Fruit fly (Drosophila melanogaster): ENCODE data around the gene bigmax.

DNA sequence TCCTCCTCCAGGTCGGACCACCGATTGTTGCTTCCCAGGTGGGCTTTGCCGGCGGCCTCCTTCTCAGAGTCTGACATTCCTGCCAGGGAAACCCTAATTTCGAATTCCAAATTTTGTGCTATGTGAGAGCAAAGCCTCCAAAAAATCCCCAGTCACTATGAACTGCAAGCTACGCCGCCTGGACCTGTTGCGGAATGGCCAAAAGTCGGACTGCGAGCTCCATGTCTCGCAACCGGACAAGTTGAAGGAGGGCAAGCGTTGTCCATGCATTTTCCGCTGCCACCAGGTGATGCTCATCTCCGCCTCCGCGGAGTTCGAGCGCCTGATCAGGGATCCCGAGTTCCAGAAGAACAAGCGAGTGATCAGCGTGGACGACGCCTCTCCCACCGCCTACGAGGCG is 23.0 kb downstream of the bigmax start, which contains the start of the genes CG14262 and CG14260:
- TF ChIP-seq lola (GFP tag; optimal IDR thresholded peaks at IDR 0.05) (no peak), tai (GFP tag; optimal IDR thresholded peaks at IDR 0.05) (no peak), Sp1 (GFP tag; optimal IDR thresholded peaks at IDR 0.05) (no peak), Dfd (GFP tag; optimal IDR thresholded peaks at IDR 0.05) (no peak), br (GFP tag; optimal IDR thresholded peaks at IDR 0.05) (no peak), pan (optimal IDR thresholded peaks at IDR 0.05) (no peak), CG9705 (GFP tag; optimal IDR thresholded peaks at IDR 0.05) (no peak)
